Fruit fly (Drosophila melanogaster) whole organism, embryonic: ENCODE data around the gene uncNacbeta.
A peak's percentile ranks its signal among the peaks of the same experiment; 100 is the strongest.

Experiments used
- Abd-B ChIP-seq: fragments of 200-800 bp; sonication (Bioruptor generic); optimal IDR thresholded peaks from 2 replicates; lab custom pipeline; 2018; ENCODE audit warnings: missing biosample characterization, mild to moderate bottlenecking, missing genetic modification characterization, moderate library complexity
- CG10209 ChIP-seq: fragments of 200-800 bp; sonication (Bioruptor generic); optimal IDR thresholded peaks from 3 replicates; lab custom pipeline; 2017; ENCODE audit warnings: missing biosample characterization, mild to moderate bottlenecking, missing genetic modification characterization, missing genetic modification reagents
- CG1024 ChIP-seq: fragments of 200-800 bp; sonication (Bioruptor generic); IDR thresholded peaks from 2 replicates; pipeline ENCODE4 v1.3.6; 2022; ENCODE audit warnings: missing biosample characterization, missing genetic modification characterization
- CG11695 ChIP-seq: fragments of 200-800 bp; sonication (Bioruptor generic); IDR thresholded peaks from 3 replicates; pipeline ENCODE4 v1.3.6; 2022; ENCODE audit warnings: missing biosample characterization, missing genetic modification characterization
- CG1233 ChIP-seq: fragments of 200-800 bp; sonication (Bioruptor generic); optimal IDR thresholded peaks from 4 replicates; lab custom pipeline; 2018; ENCODE audit warnings: missing biosample characterization, mild to moderate bottlenecking, missing genetic modification characterization
- CG12769 ChIP-seq: fragments of 200-800 bp; sonication (Bioruptor generic); optimal IDR thresholded peaks from 2 replicates; lab custom pipeline; 2019; ENCODE audit warnings: missing biosample characterization, mild to moderate bottlenecking, missing genetic modification characterization, moderate library complexity
- CG15269 ChIP-seq: fragments of 200-800 bp; sonication (Bioruptor generic); optimal IDR thresholded peaks from 2 replicates; lab custom pipeline; 2018; ENCODE audit warnings: missing biosample characterization, mild to moderate bottlenecking, missing genetic modification characterization, moderate library complexity
- CG1647 ChIP-seq: fragments of 200-800 bp; sonication (Bioruptor generic); optimal IDR thresholded peaks from 3 replicates; lab custom pipeline; 2016; ENCODE audit warnings: missing biosample characterization, missing genetic modification characterization
- CG17361 ChIP-seq: fragments of 200-800 bp; sonication (Bioruptor generic); IDR thresholded peaks from 3 replicates; pipeline ENCODE4 v1.3.6; 2022; ENCODE audit warnings: missing biosample characterization, missing genetic modification characterization
- CG2129 ChIP-seq: fragments of 200-800 bp; sonication (Bioruptor generic); IDR thresholded peaks from 2 replicates; pipeline ENCODE4 v1.3.6; 2022; ENCODE audit warnings: missing biosample characterization, missing genetic modification characterization; ENCODE audit not compliant: partially characterized antibody
- CG2712 ChIP-seq: fragments of 200-800 bp; optimal IDR thresholded peaks from 3 replicates; lab custom pipeline; 2019; ENCODE audit warnings: missing biosample characterization, mild to moderate bottlenecking, missing genetic modification characterization, moderate library complexity
- CG34422 ChIP-seq: fragments of 200-800 bp; sonication (Bioruptor generic); IDR thresholded peaks from 3 replicates; pipeline ENCODE4 v1.3.6; 2022; ENCODE audit warnings: missing biosample characterization, missing genetic modification characterization
- CG4328 ChIP-seq: fragments of 200-800 bp; sonication (Bioruptor generic); optimal IDR thresholded peaks from 3 replicates; lab custom pipeline; 2017; ENCODE audit warnings: missing biosample characterization, missing genetic modification reagents, missing genetic modification characterization
- CG6254 ChIP-seq: fragments of 200-800 bp; sonication (Bioruptor generic); optimal IDR thresholded peaks from 3 replicates; lab custom pipeline; 2017; ENCODE audit warnings: mild to moderate bottlenecking, missing biosample characterization, missing genetic modification reagents, missing genetic modification characterization
- CG7372 ChIP-seq: fragments of 200-800 bp; sonication (Bioruptor generic); IDR thresholded peaks from 2 replicates; pipeline ENCODE4 v1.3.6; 2022; ENCODE audit warnings: missing biosample characterization, missing genetic modification characterization
- CG7745 ChIP-seq: fragments of 200-800 bp; sonication (Bioruptor generic); optimal IDR thresholded peaks from 2 replicates; lab custom pipeline; 2018; ENCODE audit warnings: missing biosample characterization, mild to moderate bottlenecking, missing genetic modification characterization, moderate library complexity
- CG9817 ChIP-seq: fragments of 200-800 bp; sonication (Bioruptor generic); optimal IDR thresholded peaks from 2 replicates; lab custom pipeline; 2018; ENCODE audit warnings: missing biosample characterization, mild to moderate bottlenecking, missing genetic modification characterization, moderate library complexity
- CkIIα-i1 ChIP-seq: fragments of 200-800 bp; sonication (Bioruptor generic); IDR thresholded peaks from 2 replicates; pipeline ENCODE4 v1.3.6; 2022; ENCODE audit warnings: missing biosample characterization, missing genetic modification characterization
- Dbx ChIP-seq: fragments of 200-800 bp; sonication (Bioruptor generic); IDR thresholded peaks from 3 replicates; pipeline ENCODE4 v1.3.6; 2022; ENCODE audit warnings: missing biosample characterization, missing genetic modification characterization
- Gug ChIP-seq: fragments of 200-800 bp; sonication (Bioruptor generic); IDR thresholded peaks from 4 replicates; pipeline ENCODE4 v1.3.6; 2022; ENCODE audit warnings: missing biosample characterization, missing genetic modification characterization
- H15 ChIP-seq: fragments of 200-800 bp; sonication (Bioruptor generic); IDR thresholded peaks from 3 replicates; pipeline ENCODE4 v1.3.6; 2022; ENCODE audit warnings: missing biosample characterization, missing genetic modification characterization
- HLH4C ChIP-seq: fragments of 200-800 bp; sonication (Bioruptor generic); IDR thresholded peaks from 3 replicates; pipeline ENCODE4 v1.3.6; 2022; ENCODE audit warnings: missing biosample characterization, missing genetic modification characterization; ENCODE audit not compliant: partially characterized antibody
- HLHmδ ChIP-seq: fragments of 200-800 bp; sonication (Bioruptor generic); optimal IDR thresholded peaks from 2 replicates; lab custom pipeline; 2018; ENCODE audit warnings: missing biosample characterization, mild to moderate bottlenecking, missing genetic modification characterization, moderate library complexity
- Hand ChIP-seq: fragments of 200-800 bp; sonication (Bioruptor generic); optimal IDR thresholded peaks from 2 replicates; lab custom pipeline; 2017; ENCODE audit warnings: mild to moderate bottlenecking, missing biosample characterization, missing genetic modification reagents, missing genetic modification characterization
- HmgD ChIP-seq: fragments of 200-800 bp; sonication (Bioruptor generic); optimal IDR thresholded peaks from 3 replicates; lab custom pipeline; 2016; ENCODE audit warnings: missing biosample characterization, missing genetic modification characterization
- Med ChIP-seq: fragments of 200-800 bp; sonication (Bioruptor generic); peaks from one replicate; lab custom pipeline; 2016; ENCODE audit warnings: missing biosample characterization, missing genetic modification characterization, mild to moderate bottlenecking, inconsistent platforms, moderate library complexity
- Ptx1 ChIP-seq: fragments of 200-800 bp; sonication (Bioruptor generic); IDR thresholded peaks from 2 replicates; pipeline ENCODE4 v1.3.6; 2022; ENCODE audit warnings: missing biosample characterization, missing genetic modification characterization
- Ravus ChIP-seq: fragments of 200-800 bp; sonication (Bioruptor generic); IDR thresholded peaks from 2 replicates; pipeline ENCODE4 v1.3.6; 2022; ENCODE audit warnings: missing biosample characterization, missing genetic modification characterization
- Taf1 ChIP-seq: fragments of 200-800 bp; sonication (Bioruptor generic); IDR thresholded peaks from 2 replicates; pipeline ENCODE4 v1.3.6; 2022; ENCODE audit warnings: missing biosample characterization, missing genetic modification characterization
- Xbp1 ChIP-seq: fragments of 200-800 bp; sonication (Bioruptor generic); optimal IDR thresholded peaks from 3 replicates; lab custom pipeline; 2016; ENCODE audit warnings: missing biosample characterization, mild to moderate bottlenecking, missing genetic modification characterization
- ap ChIP-seq: fragments of 200-800 bp; sonication (Bioruptor generic); IDR thresholded peaks from 2 replicates; pipeline ENCODE4 v1.3.6; 2022; ENCODE audit warnings: missing biosample characterization, missing genetic modification characterization
- cad ChIP-seq: fragments of >200 bp; optimal IDR thresholded peaks from 2 replicates; lab custom pipeline; 2017; ENCODE audit warnings: missing biosample characterization, missing genetic modification characterization
- chinmo ChIP-seq: fragments of 200-800 bp; sonication (Bioruptor generic); IDR thresholded peaks from 4 replicates; pipeline ENCODE4 v1.3.6; 2022; ENCODE audit warnings: missing biosample characterization, missing genetic modification characterization; ENCODE audit not compliant: partially characterized antibody
- crp ChIP-seq, 2 experiments: fragments of 200-800 bp; sonication (Bioruptor generic); optimal IDR thresholded peaks; 2 replicates in 1 of 2; 3 replicates in 1 of 2; lab custom pipeline; 2017; ENCODE audit warnings: missing biosample characterization in 2 of 2, missing genetic modification characterization in 2 of 2, mild to moderate bottlenecking in 1 of 2, moderate library complexity in 1 of 2
- dmrt99B ChIP-seq: fragments of 200-800 bp; sonication (Bioruptor generic); optimal IDR thresholded peaks from 2 replicates; lab custom pipeline; 2018; ENCODE audit warnings: missing biosample characterization, mild to moderate bottlenecking, missing genetic modification characterization, moderate library complexity
- fd3F ChIP-seq: fragments of 200-800 bp; sonication (Bioruptor generic); optimal IDR thresholded peaks from 2 replicates; lab custom pipeline; 2018; ENCODE audit warnings: missing biosample characterization, mild to moderate bottlenecking, missing genetic modification characterization, moderate library complexity
- fd96Cb ChIP-seq: fragments of 200-800 bp; sonication (Bioruptor generic); optimal IDR thresholded peaks from 2 replicates; lab custom pipeline; 2018; ENCODE audit warnings: missing biosample characterization, mild to moderate bottlenecking, missing genetic modification characterization, moderate library complexity
- gfzf ChIP-seq: fragments of 200-800 bp; sonication (Bioruptor generic); optimal IDR thresholded peaks from 2 replicates; lab custom pipeline; 2016; ENCODE audit warnings: missing biosample characterization, mild to moderate bottlenecking, missing genetic modification characterization, moderate library complexity
- lola ChIP-seq, 3 experiments: fragments of >200 bp in 2 of 3; fragments of 200-800 bp in 1 of 3; sonication (Bioruptor generic) in 1 of 3; optimal IDR thresholded peaks; 2 replicates each; lab custom pipeline; 2017 to 2019; ENCODE audit warnings: missing biosample characterization in 3 of 3, missing genetic modification characterization in 3 of 3, mild to moderate bottlenecking in 1 of 3, moderate library complexity in 1 of 3
- nerfin-2 ChIP-seq: fragments of 200-800 bp; sonication (Bioruptor generic); IDR thresholded peaks from 2 replicates; pipeline ENCODE4 v1.3.6; 2022; ENCODE audit warnings: missing biosample characterization, missing genetic modification characterization; ENCODE audit not compliant: partially characterized antibody
- otp ChIP-seq: fragments of 200-800 bp; sonication (Bioruptor generic); IDR thresholded peaks from 3 replicates; pipeline ENCODE4, ENCODE4 v1.3.6; 2022; ENCODE audit warnings: missing biosample characterization, missing genetic modification characterization
- pfk ChIP-seq: fragments of 200-800 bp; sonication (Bioruptor generic); optimal IDR thresholded peaks from 2 replicates; lab custom pipeline; 2018; ENCODE audit warnings: missing biosample characterization, mild to moderate bottlenecking, missing genetic modification characterization, moderate library complexity
- phol ChIP-seq: fragments of 200-800 bp; sonication (Bioruptor generic); optimal IDR thresholded peaks from 3 replicates; lab custom pipeline; 2018; ENCODE audit warnings: missing biosample characterization, mild to moderate bottlenecking, missing genetic modification characterization, moderate library complexity
- pnt ChIP-seq: fragments of 200-800 bp; sonication (Bioruptor generic); optimal IDR thresholded peaks from 3 replicates; lab custom pipeline; 2016; ENCODE audit warnings: missing biosample characterization, missing genetic modification characterization
- pum ChIP-seq: fragments of 200-800 bp; sonication (Bioruptor generic); optimal IDR thresholded peaks from 2 replicates; lab custom pipeline; 2016; ENCODE audit warnings: missing biosample characterization, missing genetic modification characterization
- seq ChIP-seq: fragments of 200-800 bp; sonication (Bioruptor generic); IDR thresholded peaks from 2 replicates; pipeline ENCODE4 v1.3.6; 2022; ENCODE audit warnings: missing biosample characterization, missing genetic modification characterization
- sim ChIP-seq: fragments of 200-800 bp; sonication (Bioruptor generic); IDR thresholded peaks from 2 replicates; pipeline ENCODE4 v1.3.6; 2022; ENCODE audit warnings: missing biosample characterization, missing genetic modification characterization
- tup ChIP-seq: fragments of 200-800 bp; sonication (Bioruptor generic); optimal IDR thresholded peaks from 2 replicates; lab custom pipeline; 2016; ENCODE audit warnings: missing biosample characterization, mild to moderate bottlenecking, missing genetic modification characterization, moderate library complexity
- tx ChIP-seq: fragments of 200-800 bp; sonication (Bioruptor generic); optimal IDR thresholded peaks from 2 replicates; lab custom pipeline; 2016; ENCODE audit warnings: missing biosample characterization, missing genetic modification characterization
- vnd ChIP-seq: fragments of 200-800 bp; sonication (Bioruptor generic); IDR thresholded peaks from 3 replicates; pipeline ENCODE4 v1.3.6; 2022; ENCODE audit warnings: missing biosample characterization, missing genetic modification characterization; ENCODE audit not compliant: partially characterized antibody
- wor ChIP-seq: fragments of 200-800 bp; sonication (Bioruptor generic); IDR thresholded peaks from 2 replicates; pipeline ENCODE4 v1.3.6; 2022; ENCODE audit warnings: missing biosample characterization, missing genetic modification characterization

Gene uncNacbeta

dm6 chr2L:530245-530644 is 33.4 kb downstream of the uncNacbeta start (continued):
- TF ChIP-seq sim (GFP tag; lab: Robert Waterston, UW) (no peak), CG1233 (no peak), seq (GFP tag; lab: Robert Waterston, UW) (no peak), CG12769 (tag; lab: Kevin White, UChicago) (no peak), HLHmδ (GFP tag; lab: Kevin White, UChicago) (no peak), nerfin-2 (GFP tag; lab: Robert Waterston, UW) (no peak), CG17361 (GFP tag; lab: Robert Waterston, UW) (no peak), CG34422 (peak; percentile 28; the same call in 1 of the 3 replicates), fd96Cb (tag; lab: Kevin White, UChicago) (peak; percentile 18), Xbp1 (GFP tag; lab: Kevin White, UChicago) (peak; percentile 47), CG6254 (no peak), CG7372 (GFP tag; lab: Robert Waterston, UW) (no peak), pum (GFP tag; lab: Kevin White, UChicago) (peak; percentile 7), Gug (GFP tag; lab: Robert Waterston, UW) (no peak), gfzf (GFP tag; lab: Kevin White, UChicago) (no peak), CG15269 (tag; lab: Kevin White, UChicago) (no peak), Taf1 (GFP tag; lab: Robert Waterston, UW) (no peak), CkIIα-i1 (no peak), CG2712 (tag; lab: Kevin White, UChicago) (no peak), CG7745 (no peak), CG11695 (GFP tag; lab: Robert Waterston, UW) (0 out of 3 replicates have a peak, but pooled peaks have one; percentile 26), vnd (GFP tag; lab: Robert Waterston, UW) (no peak), tx (no peak), otp (GFP tag; lab: Robert Waterston, UW) (no peak), lola (GFP tag; optimal IDR thresholded peaks at IDR 0.05; lab: Kevin White, UChicago) (no peak), phol (tag; lab: Kevin White, UChicago) (no peak), Ravus (no peak), Ptx1 (GFP tag; lab: Robert Waterston, UW) (peak; percentile 46), HLH4C (GFP tag; lab: Robert Waterston, UW) (no peak), H15 (GFP tag; lab: Robert Waterston, UW) (no peak), CG1647 (no peak), crp (GFP tag; optimal IDR thresholded peaks at IDR 0.05; lab: Kevin White, UChicago) (no peak), cad (GFP tag; lab: Kevin White, UChicago) (no peak), pnt (peak; percentile 18), tup (GFP tag; lab: Kevin White, UChicago) (no peak), Abd-B (GFP tag; lab: Kevin White, UChicago) (no peak), chinmo (GFP tag; lab: Robert Waterston, UW) (no peak), Med (GFP tag; lab: Kevin White, UChicago) (peak; percentile 73), CG9817 (tag; lab: Kevin White, UChicago) (no peak), HmgD (GFP tag; lab: Kevin White, UChicago) (no peak), ap (GFP tag; lab: Robert Waterston, UW) (no peak), CG1024 (GFP tag; lab: Robert Waterston, UW) (no peak), CG10209 (GFP tag; lab: Kevin White, UChicago) (no peak), dmrt99B (tag; lab: Kevin White, UChicago) (peak; percentile 35), Dbx (GFP tag; lab: Robert Waterston, UW) (no peak), Hand (no peak), fd3F (GFP tag; lab: Kevin White, UChicago) (no peak), wor (GFP tag; lab: Robert Waterston, UW) (no peak), CG2129 (GFP tag; lab: Robert Waterston, UW) (no peak), CG4328 (GFP tag; lab: Kevin White, UChicago) (no peak), pfk (GFP tag; lab: Kevin White, UChicago) (no peak)
